Fruit fly (Drosophila melanogaster) whole organism, embryonic: Measurements from ENCODE around the gene 5-HT7.

ENCODE experiments used
- BEAF-32 ChIP-seq: fragments of 200-800 bp; sonication (Bioruptor generic); optimal IDR thresholded peaks from 3 replicates; lab custom pipeline; 2017; ENCODE audit warnings: missing biosample characterization, missing genetic modification characterization, mild to moderate bottlenecking, moderate library complexity, missing genetic modification reagents
- BtbVII ChIP-seq: fragments of 200-800 bp; sonication (Bioruptor generic); optimal IDR thresholded peaks from 3 replicates; lab custom pipeline; 2017; ENCODE audit warnings: missing biosample characterization, mild to moderate bottlenecking, missing genetic modification characterization
- C15 ChIP-seq: fragments of 200-800 bp; sonication (Bioruptor generic); IDR thresholded peaks from 3 replicates; pipeline ENCODE4 v1.3.6; 2022; ENCODE audit warnings: missing biosample characterization, missing genetic modification characterization
- CG11398 ChIP-seq: fragments of 200-800 bp; sonication (Bioruptor generic); optimal IDR thresholded peaks from 2 replicates; lab custom pipeline; 2016; ENCODE audit warnings: missing biosample characterization, missing genetic modification characterization
- CG12155 ChIP-seq: fragments of 200-800 bp; sonication (Bioruptor generic); optimal IDR thresholded peaks from 3 replicates; lab custom pipeline; 2016; ENCODE audit warnings: missing biosample characterization, missing genetic modification characterization
- CG13424 ChIP-seq: fragments of 200-800 bp; sonication (Bioruptor generic); optimal IDR thresholded peaks from 2 replicates; lab custom pipeline; 2019; ENCODE audit warnings: missing biosample characterization, mild to moderate bottlenecking, missing genetic modification characterization, moderate library complexity
- CG14667 ChIP-seq: fragments of 200-800 bp; sonication (Bioruptor generic); IDR thresholded peaks from 2 replicates; pipeline ENCODE4 v1.3.6; 2022; ENCODE audit warnings: missing biosample characterization, missing genetic modification characterization
- CG17829 ChIP-seq: fragments of 200-800 bp; optimal IDR thresholded peaks from 2 replicates; lab custom pipeline; 2019; ENCODE audit warnings: missing biosample characterization, mild to moderate bottlenecking, missing genetic modification characterization, moderate library complexity
- CG18476 ChIP-seq: fragments of 200-800 bp; sonication (Bioruptor generic); optimal IDR thresholded peaks from 2 replicates; lab custom pipeline; 2016; ENCODE audit warnings: missing biosample characterization, mild to moderate bottlenecking, missing genetic modification characterization
- CG30431 ChIP-seq: fragments of 200-800 bp; sonication (Bioruptor generic); optimal IDR thresholded peaks from 2 replicates; lab custom pipeline; 2017; ENCODE audit warnings: missing biosample characterization, missing genetic modification characterization
- CG32767 ChIP-seq: fragments of 200-800 bp; sonication (Bioruptor generic); IDR thresholded peaks from 2 replicates; pipeline ENCODE4 v1.3.6; 2022; ENCODE audit warnings: missing biosample characterization, missing genetic modification characterization
- CG3838 ChIP-seq: fragments of 200-800 bp; sonication (Bioruptor generic); optimal IDR thresholded peaks from 3 replicates; lab custom pipeline; 2016; ENCODE audit warnings: missing biosample characterization, missing genetic modification characterization
- CG43689 ChIP-seq: fragments of 200-800 bp; sonication (Bioruptor generic); IDR thresholded peaks from 2 replicates; pipeline ENCODE4 v1.3.6; 2022; ENCODE audit warnings: missing biosample characterization, missing genetic modification characterization
- CG4404 ChIP-seq: fragments of 200-800 bp; sonication (Bioruptor generic); IDR thresholded peaks from 2 replicates; pipeline ENCODE4 v1.3.6; 2022; ENCODE audit warnings: missing biosample characterization, missing genetic modification characterization
- CG6813 ChIP-seq: fragments of 200-800 bp; sonication (Bioruptor generic); optimal IDR thresholded peaks from 2 replicates; lab custom pipeline; 2017; ENCODE audit warnings: missing biosample characterization, missing genetic modification characterization, mild to moderate bottlenecking, moderate library complexity, missing genetic modification reagents
- CG7357 ChIP-seq: fragments of 200-800 bp; sonication (Bioruptor generic); IDR thresholded peaks from 3 replicates; pipeline ENCODE4 v1.3.6; 2022; ENCODE audit warnings: missing biosample characterization, missing genetic modification characterization
- CG7745 ChIP-seq: fragments of 200-800 bp; sonication (Bioruptor generic); optimal IDR thresholded peaks from 2 replicates; lab custom pipeline; 2018; ENCODE audit warnings: missing biosample characterization, mild to moderate bottlenecking, missing genetic modification characterization, moderate library complexity
- CG7786 ChIP-seq: fragments of 200-800 bp; sonication (Bioruptor generic); optimal IDR thresholded peaks from 2 replicates; lab custom pipeline; 2016; ENCODE audit warnings: missing biosample characterization, missing genetic modification characterization
- CG7928 ChIP-seq: fragments of 200-800 bp; sonication (Bioruptor generic); optimal IDR thresholded peaks from 2 replicates; lab custom pipeline; 2017; ENCODE audit warnings: missing biosample characterization, mild to moderate bottlenecking, missing genetic modification characterization
- CG8478 ChIP-seq: fragments of >200 bp; optimal IDR thresholded peaks from 2 replicates; lab custom pipeline; 2018
- CoRest ChIP-seq: fragments of 200-800 bp; sonication (Bioruptor generic); optimal IDR thresholded peaks from 3 replicates; lab custom pipeline; 2018; ENCODE audit warnings: missing biosample characterization, mild to moderate bottlenecking, missing genetic modification characterization, moderate library complexity
- Dek ChIP-seq: fragments of 200-800 bp; sonication (Bioruptor generic); optimal IDR thresholded peaks from 3 replicates; lab custom pipeline; 2019; ENCODE audit warnings: missing biosample characterization, mild to moderate bottlenecking, missing genetic modification characterization, moderate library complexity
- Doc3 ChIP-seq: fragments of 200-800 bp; sonication (Bioruptor generic); IDR thresholded peaks from 3 replicates; pipeline ENCODE4 v1.3.6; 2022; ENCODE audit warnings: missing biosample characterization, missing genetic modification characterization; ENCODE audit not compliant: partially characterized antibody
- Fer3 ChIP-seq: fragments of 200-800 bp; sonication (Bioruptor generic); optimal IDR thresholded peaks from 2 replicates; lab custom pipeline; 2018; ENCODE audit warnings: missing biosample characterization, mild to moderate bottlenecking, missing genetic modification characterization, moderate library complexity
- HLHmδ ChIP-seq: fragments of 200-800 bp; sonication (Bioruptor generic); optimal IDR thresholded peaks from 2 replicates; lab custom pipeline; 2018; ENCODE audit warnings: missing biosample characterization, mild to moderate bottlenecking, missing genetic modification characterization, moderate library complexity
- Hmr ChIP-seq: fragments of 200-800 bp; sonication (Bioruptor generic); optimal IDR thresholded peaks from 3 replicates; lab custom pipeline; 2017; ENCODE audit warnings: mild to moderate bottlenecking, missing biosample characterization, missing genetic modification reagents, missing genetic modification characterization
- Kr ChIP-seq: fragments of 200-800 bp; sonication (Bioruptor generic); optimal IDR thresholded peaks from 2 replicates; lab custom pipeline; 2017; ENCODE audit warnings: missing biosample characterization, mild to moderate bottlenecking, missing genetic modification characterization
- Mes4 ChIP-seq: fragments of 200-800 bp; sonication (Bioruptor generic); optimal IDR thresholded peaks from 2 replicates; lab custom pipeline; 2016; ENCODE audit warnings: missing biosample characterization, missing genetic modification characterization
- Mrtf ChIP-seq: fragments of 200-800 bp; sonication (Bioruptor generic); IDR thresholded peaks from 3 replicates; pipeline ENCODE4 v1.3.6; 2022; ENCODE audit warnings: missing biosample characterization, missing genetic modification characterization
- Optix ChIP-seq: fragments of 200-800 bp; sonication (Bioruptor generic); IDR thresholded peaks from 3 replicates; pipeline ENCODE4 v1.3.6; 2022; ENCODE audit warnings: missing biosample characterization, missing genetic modification characterization
- Pdp1 ChIP-seq, 2 experiments: fragments of 200-800 bp; sonication (Bioruptor generic); optimal IDR thresholded peaks; 3 replicates each; lab custom pipeline; 2016; ENCODE audit warnings: missing biosample characterization in 2 of 2, missing genetic modification characterization in 2 of 2, mild to moderate bottlenecking in 1 of 2, moderate library complexity in 1 of 2
- Stat92E ChIP-seq, 3 experiments: fragments of >200 bp in 2 of 3; fragments of 200-800 bp in 1 of 3; sonication (Bioruptor generic) in 1 of 3; optimal IDR thresholded peaks; 2 replicates each; lab custom pipeline; 2017 to 2019; ENCODE audit warnings: missing biosample characterization in 3 of 3, missing genetic modification characterization in 3 of 3, mild to moderate bottlenecking in 1 of 3, moderate library complexity in 1 of 3
- Taf1 ChIP-seq: fragments of 200-800 bp; sonication (Bioruptor generic); IDR thresholded peaks from 2 replicates; pipeline ENCODE4 v1.3.6; 2022; ENCODE audit warnings: missing biosample characterization, missing genetic modification characterization
- caup ChIP-seq: fragments of 200-800 bp; sonication (Bioruptor generic); optimal IDR thresholded peaks from 3 replicates; lab custom pipeline; 2017; ENCODE audit warnings: missing biosample characterization, mild to moderate bottlenecking, missing genetic modification characterization, moderate library complexity; ENCODE audit not compliant: severe bottlenecking
- chif ChIP-seq, 2 experiments: fragments of 200-800 bp; sonication (Bioruptor generic); optimal IDR thresholded peaks; 3 replicates each; lab custom pipeline; 2016; ENCODE audit warnings: missing biosample characterization in 2 of 2, missing genetic modification characterization in 2 of 2
- crol ChIP-seq: fragments of 200-800 bp; sonication (Bioruptor generic); IDR thresholded peaks from 2 replicates; pipeline ENCODE4 v1.3.6; 2022; ENCODE audit warnings: missing biosample characterization, missing genetic modification characterization
- dimm ChIP-seq: fragments of 200-800 bp; sonication (Bioruptor generic); IDR thresholded peaks from 2 replicates; pipeline ENCODE4 v1.3.6; 2022; ENCODE audit warnings: missing biosample characterization, missing genetic modification characterization
- emc ChIP-seq: fragments of 200-800 bp; sonication (Bioruptor generic); optimal IDR thresholded peaks from 2 replicates; lab custom pipeline; 2016; ENCODE audit warnings: missing biosample characterization, missing genetic modification characterization
- insv ChIP-seq, 2 experiments: fragments of 200-800 bp; sonication (Bioruptor generic); optimal IDR thresholded peaks; 3 replicates each; lab custom pipeline; 2016 to 2018; ENCODE audit warnings: missing biosample characterization in 2 of 2, missing genetic modification characterization in 2 of 2
- inv ChIP-seq: fragments of 200-800 bp; sonication (Bioruptor generic); IDR thresholded peaks from 2 replicates; pipeline ENCODE4 v1.3.6; 2022; ENCODE audit warnings: missing biosample characterization, missing genetic modification characterization; ENCODE audit not compliant: partially characterized antibody
- otp ChIP-seq: fragments of 200-800 bp; sonication (Bioruptor generic); IDR thresholded peaks from 3 replicates; pipeline ENCODE4, ENCODE4 v1.3.6; 2022; ENCODE audit warnings: missing biosample characterization, missing genetic modification characterization
- phol ChIP-seq: fragments of 200-800 bp; sonication (Bioruptor generic); optimal IDR thresholded peaks from 3 replicates; lab custom pipeline; 2018; ENCODE audit warnings: missing biosample characterization, mild to moderate bottlenecking, missing genetic modification characterization, moderate library complexity
- pnt ChIP-seq: fragments of 200-800 bp; sonication (Bioruptor generic); optimal IDR thresholded peaks from 3 replicates; lab custom pipeline; 2016; ENCODE audit warnings: missing biosample characterization, missing genetic modification characterization
- pros ChIP-seq: fragments of 200-800 bp; sonication (Bioruptor generic); optimal IDR thresholded peaks from 3 replicates; lab custom pipeline; 2019; ENCODE audit warnings: missing biosample characterization, mild to moderate bottlenecking, missing genetic modification characterization, moderate library complexity
- repo ChIP-seq: fragments of 200-800 bp; sonication (Bioruptor generic); optimal IDR thresholded peaks from 2 replicates; lab custom pipeline; 2016; ENCODE audit warnings: missing biosample characterization, missing genetic modification characterization
- sd ChIP-seq: fragments of 200-800 bp; sonication (Bioruptor generic); optimal IDR thresholded peaks from 3 replicates; lab custom pipeline; 2018; ENCODE audit warnings: missing biosample characterization, mild to moderate bottlenecking, missing genetic modification characterization, moderate library complexity
- stwl ChIP-seq: fragments of 200-800 bp; sonication (Bioruptor generic); optimal IDR thresholded peaks from 3 replicates; lab custom pipeline; 2018; ENCODE audit warnings: missing biosample characterization, mild to moderate bottlenecking, missing genetic modification characterization, moderate library complexity
- wdn ChIP-seq: fragments of 200-800 bp; sonication (Bioruptor generic); IDR thresholded peaks from 2 replicates; pipeline ENCODE4 v1.3.6; 2022; ENCODE audit warnings: missing biosample characterization, missing genetic modification characterization

5-HT7 gene

dm6 chr3R:31059036-31059806 is 42.5 kb upstream of the 5-HT7 start (continued):
- TF ChIP-seq dimm (no peak), Hmr (peak; percentile 81), CG43689 (GFP tag; lab: Robert Waterston, UW) (no peak), Kr (GFP tag; lab: Kevin White, UChicago) (peak; percentile 74), BtbVII (GFP tag; lab: Kevin White, UChicago) (peak; percentile 45), CG7786 (GFP tag; lab: Kevin White, UChicago) (no peak), caup (GFP tag; lab: Kevin White, UChicago) (peak; percentile 80), CG12155 (GFP tag; lab: Kevin White, UChicago) (peak; percentile 55), pnt (GFP tag; lab: Kevin White, UChicago) (peak; percentile 18), pros (peak; percentile 20), CoRest (peak; percentile 87), crol (GFP tag; lab: Robert Waterston, UW) (peak; percentile 81), sd (peak; percentile 37), Taf1 (GFP tag; lab: Robert Waterston, UW) (peak; percentile 72), CG7928 (GFP tag; lab: Kevin White, UChicago) (peak; percentile 6), emc (GFP tag; lab: Kevin White, UChicago) (no peak), CG11398 (no peak), insv (GFP tag; optimal IDR thresholded peaks at IDR 0.05; lab: Kevin White, UChicago) (no peak), Fer3 (peak; percentile 79), CG30431 (GFP tag; lab: Kevin White, UChicago) (peak; percentile 67), CG17829 (tag; lab: Kevin White, UChicago) (peak; percentile 91), CG4404 (GFP tag; lab: Robert Waterston, UW) (peak; percentile 48; the same call in 1 of the 2 replicates), C15 (peak; percentile 58; the same call in 1 of the 3 replicates), inv (GFP tag; lab: Robert Waterston, UW) (no peak), HLHmδ (GFP tag; lab: Kevin White, UChicago) (no peak), Doc3 (GFP tag; lab: Robert Waterston, UW) (no peak), chif (GFP tag; optimal IDR thresholded peaks at IDR 0.05; lab: Kevin White, UChicago) (no peak), CG32767 (GFP tag; lab: Robert Waterston, UW) (0 out of 2 replicates have a peak, but pooled peaks have one; percentile 46), Mrtf (GFP tag; lab: Robert Waterston, UW) (peak; percentile 66; the same call in 2 of the 3 replicates), CG8478 (no peak), repo (GFP tag; lab: Kevin White, UChicago) (no peak), CG3838 (GFP tag; lab: Kevin White, UChicago) (peak; percentile 19), CG7745 (no peak), BEAF-32 (GFP tag; lab: Kevin White, UChicago) (no peak), Pdp1 (GFP tag; optimal IDR thresholded peaks at IDR 0.05; lab: Kevin White, UChicago) (peak; percentile 35 to 41), Mes4 (GFP tag; lab: Kevin White, UChicago) (no peak), CG6813 (GFP tag; lab: Kevin White, UChicago) (peak; percentile 84), wdn (peak; percentile 67), CG7357 (GFP tag; lab: Robert Waterston, UW) (peak; percentile 61; the same call in 2 of the 3 replicates), Stat92E (GFP tag; optimal IDR thresholded peaks at IDR 0.05; lab: Kevin White, UChicago) (peak in 1 of 3 experiments; percentile 50), CG18476 (peak; percentile 49), Dek (tag; lab: Kevin White, UChicago) (peak; percentile 70), CG13424 (tag; lab: Kevin White, UChicago) (peak; percentile 82), Optix (GFP tag; lab: Robert Waterston, UW) (no peak), otp (GFP tag; lab: Robert Waterston, UW) (peak; percentile 68; the same call in 1 of the 3 replicates), stwl (tag; lab: Kevin White, UChicago) (peak; percentile 18), CG14667 (GFP tag; lab: Robert Waterston, UW) (peak; percentile 65), phol (tag; lab: Kevin White, UChicago) (peak; percentile 89)
